Worm (Caenorhabditis elegans) whole organism, L3 larva: ENCODE data around the gene R05A10.6.

Source experiments
- R02D3.7 ChIP-seq: fragments of 150-350 bp; optimal IDR thresholded peaks from 2 replicates; lab custom pipeline; 2014; ENCODE audit warnings: missing biosample characterization, missing genetic modification characterization
- ZK546.5 ChIP-seq: sonication (generic microtip); optimal IDR thresholded peaks from 2 replicates; lab custom pipeline; 2017; ENCODE audit warnings: missing biosample characterization, missing genetic modification characterization
- aly-2 ChIP-seq: fragments of 150-350 bp; optimal IDR thresholded peaks from 2 replicates; lab custom pipeline; 2014; ENCODE audit warnings: missing biosample characterization, missing genetic modification characterization
- ceh-28 ChIP-seq: fragments of 150-350 bp; optimal IDR thresholded peaks from 2 replicates; lab custom pipeline; 2014; ENCODE audit warnings: missing biosample characterization, missing genetic modification reagents, missing genetic modification characterization
- ceh-82 ChIP-seq: fragments of 150-350 bp; optimal IDR thresholded peaks from 2 replicates; lab custom pipeline; 2014; ENCODE audit warnings: missing biosample characterization, missing genetic modification characterization
- ceh-9 ChIP-seq: sonication (generic microtip); optimal IDR thresholded peaks from 2 replicates; lab custom pipeline; 2018; ENCODE audit warnings: missing biosample characterization, missing genetic modification characterization
- daf-12 ChIP-seq: fragments of 150-350 bp; optimal IDR thresholded peaks from 2 replicates; lab custom pipeline; 2014; ENCODE audit warnings: missing biosample characterization, missing genetic modification reagents, missing genetic modification characterization
- egl-27 ChIP-seq: sonication (generic microtip); optimal IDR thresholded peaks from 4 replicates; lab custom pipeline; 2017; ENCODE audit warnings: missing biosample characterization, missing genetic modification reagents, missing genetic modification characterization
- elt-1 ChIP-seq: fragments of 150-350 bp; optimal IDR thresholded peaks from 2 replicates; lab custom pipeline; 2014; ENCODE audit warnings: missing biosample characterization, missing genetic modification characterization
- elt-3 ChIP-seq, 3 experiments: fragments of 150-350 bp in 1 of 3; sonication (generic microtip) in 2 of 3; optimal IDR thresholded peaks; 2 replicates in 2 of 3; 4 replicates in 1 of 3; lab custom pipeline; 2014 to 2017; ENCODE audit warnings: missing biosample characterization in 3 of 3, missing genetic modification characterization in 3 of 3
- eor-1 ChIP-seq, 2 experiments: fragments of 150-350 bp; optimal IDR thresholded peaks; 2 replicates each; lab custom pipeline; 2014 to 2018; ENCODE audit warnings: missing biosample characterization in 2 of 2, missing genetic modification characterization in 2 of 2
- fkh-2 ChIP-seq: fragments of 150-350 bp; optimal IDR thresholded peaks from 2 replicates; lab custom pipeline; 2014; ENCODE audit warnings: missing biosample characterization, missing genetic modification reagents, missing genetic modification characterization
- fos-1 ChIP-seq: fragments of 150-350 bp; optimal IDR thresholded peaks from 2 replicates; lab custom pipeline; 2014; ENCODE audit warnings: missing biosample characterization, missing genetic modification characterization
- jun-1 ChIP-seq: fragments of 150-350 bp; optimal IDR thresholded peaks from 2 replicates; lab custom pipeline; 2014; ENCODE audit warnings: missing biosample characterization, missing genetic modification reagents, missing genetic modification characterization
- lin-15B ChIP-seq: fragments of 150-350 bp; optimal IDR thresholded peaks from 2 replicates; lab custom pipeline; 2014; ENCODE audit warnings: missing biosample characterization, missing genetic modification characterization
- lin-39 ChIP-seq: fragments of 150-350 bp; optimal IDR thresholded peaks from 2 replicates; lab custom pipeline; 2018; ENCODE audit warnings: missing biosample characterization, missing genetic modification reagents, missing genetic modification characterization
- mdl-1 ChIP-seq: fragments of 150-350 bp; optimal IDR thresholded peaks from 2 replicates; lab custom pipeline; 2014; ENCODE audit warnings: missing biosample characterization, missing genetic modification characterization
- mml-1 ChIP-seq: fragments of 150-350 bp; sonication (generic microtip); optimal IDR thresholded peaks from 3 replicates; lab custom pipeline; 2014; ENCODE audit warnings: missing biosample characterization, missing genetic modification characterization
- nfya-1 ChIP-seq: sonication (generic microtip); optimal IDR thresholded peaks from 2 replicates; lab custom pipeline; 2017; ENCODE audit warnings: missing genetic modification characterization, mild to moderate bottlenecking, missing compliant biosample characterization, antibody characterized with exemption, moderate library complexity; ENCODE audit not compliant: insufficient read depth
- nhr-11 ChIP-seq: fragments of 150-350 bp; optimal IDR thresholded peaks from 2 replicates; lab custom pipeline; 2014; ENCODE audit warnings: missing biosample characterization, missing genetic modification characterization
- nhr-23 ChIP-seq: fragments of 150-350 bp; optimal IDR thresholded peaks from 2 replicates; lab custom pipeline; 2014; ENCODE audit warnings: missing biosample characterization, missing genetic modification reagents, missing genetic modification characterization
- nhr-237 ChIP-seq: fragments of 150-350 bp; optimal IDR thresholded peaks from 2 replicates; lab custom pipeline; 2014; ENCODE audit warnings: missing biosample characterization, missing genetic modification characterization
- nhr-25 ChIP-seq: sonication (generic microtip); optimal IDR thresholded peaks from 2 replicates; lab custom pipeline; 2017; ENCODE audit warnings: missing biosample characterization, missing genetic modification characterization
- nhr-43 ChIP-seq: sonication (generic microtip); optimal IDR thresholded peaks from 2 replicates; lab custom pipeline; 2016; ENCODE audit warnings: mild to moderate bottlenecking, missing genetic modification characterization, missing compliant biosample characterization; ENCODE audit not compliant: poor library complexity, severe bottlenecking
- nhr-67 ChIP-seq: fragments of 150-350 bp; optimal IDR thresholded peaks from 2 replicates; lab custom pipeline; 2014; ENCODE audit warnings: missing biosample characterization, missing genetic modification characterization
- nhr-77 ChIP-seq: fragments of 150-350 bp; optimal IDR thresholded peaks from 2 replicates; lab custom pipeline; 2014; ENCODE audit warnings: missing biosample characterization, missing genetic modification characterization
- pha-4 ChIP-seq: fragments of 150-350 bp; optimal IDR thresholded peaks from 2 replicates; lab custom pipeline; 2014; ENCODE audit warnings: missing biosample characterization, missing genetic modification reagents, missing genetic modification characterization
- pqm-1 ChIP-seq: fragments of 150-350 bp; optimal IDR thresholded peaks from 2 replicates; lab custom pipeline; 2017; ENCODE audit warnings: missing biosample characterization, missing genetic modification characterization, inconsistent platforms
- sea-2 ChIP-seq: fragments of 150-350 bp; sonication (generic microtip); optimal IDR thresholded peaks from 4 replicates; lab custom pipeline; 2014; ENCODE audit warnings: missing biosample characterization, missing genetic modification reagents, missing genetic modification characterization
- skn-1 ChIP-seq: fragments of 150-350 bp; optimal IDR thresholded peaks from 2 replicates; lab custom pipeline; 2014; ENCODE audit warnings: missing biosample characterization, missing genetic modification characterization
- snpc-4 ChIP-seq: fragments of 150-350 bp; optimal IDR thresholded peaks from 2 replicates; lab custom pipeline; 2014; ENCODE audit warnings: missing biosample characterization, missing genetic modification characterization
- ztf-11 ChIP-seq: fragments of 150-350 bp; optimal IDR thresholded peaks from 2 replicates; lab custom pipeline; 2014; ENCODE audit warnings: missing biosample characterization, missing genetic modification characterization
- ztf-4 ChIP-seq: fragments of 150-350 bp; optimal IDR thresholded peaks from 2 replicates; lab custom pipeline; 2014; ENCODE audit warnings: missing biosample characterization, missing genetic modification characterization

Gene R05A10.6

DNA sequence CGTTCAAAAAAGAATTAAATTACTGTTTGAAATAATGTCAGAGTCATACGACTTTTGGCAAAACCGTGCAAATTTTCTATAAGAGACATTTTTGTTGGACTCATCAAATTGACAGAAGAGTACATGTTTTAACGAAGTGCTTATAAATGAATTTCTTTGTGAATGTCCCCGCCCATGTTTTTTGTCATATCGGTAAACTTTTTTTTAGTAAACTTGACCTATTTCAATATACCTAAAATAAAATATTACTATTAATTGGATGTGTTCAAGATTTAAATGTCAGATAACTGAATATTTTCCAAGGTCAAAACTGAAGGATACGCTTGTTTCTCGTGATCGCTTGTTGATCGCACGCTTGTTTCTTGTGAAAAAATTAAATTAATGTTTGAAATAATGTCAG lies 7.5 kb upstream of the R05A10.6 start, which contains the start of gene R05A10.8:
R05A10.8 (minus strand) TSS at position 101 of the 400 bp plus-strand sequence.
- TF ChIP-seq daf-12 (tag; lab: Kevin White, UChicago) = no peak
- TF ChIP-seq R02D3.7 (tag; lab: Kevin White, UChicago) = no peak
- TF ChIP-seq nhr-25 (tag; lab: Kevin White, UChicago) = no peak
- no peak for TF ChIP-seq ztf-4 (tag; lab: Kevin White, UChicago)
- TF ChIP-seq mdl-1 = no peak

DNA sequence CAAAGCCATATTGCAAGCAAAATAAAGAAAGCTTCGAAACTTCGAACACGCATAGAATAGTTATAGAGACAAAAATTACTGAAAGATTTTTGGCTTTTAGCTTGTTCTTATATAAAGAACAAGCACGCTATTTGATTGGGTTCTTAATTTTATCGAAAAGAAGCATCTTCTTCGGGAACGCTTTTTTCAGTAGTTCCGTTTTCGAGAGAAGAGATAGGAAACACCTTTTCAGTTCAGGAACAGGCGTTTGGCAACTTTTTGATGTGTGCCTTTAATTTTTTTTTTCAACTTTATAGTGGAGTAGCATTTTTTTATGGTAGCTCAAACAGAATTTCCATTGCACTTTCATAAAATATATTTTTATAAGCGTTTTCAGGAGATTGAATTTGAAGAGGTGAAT lies 2.8 kb upstream of the R05A10.6 start, which contains the start of gene R05A10.7:
R05A10.7 (minus strand) TSS at position 101 of the 400 bp plus-strand sequence.
- TF ChIP-seq nhr-23 (tag; lab: Kevin White, UChicago) (no peak), ztf-11 (tag; lab: Kevin White, UChicago) (no peak), fos-1 (no peak), nhr-237 (tag; lab: Kevin White, UChicago) (no peak), ztf-4 (tag; lab: Kevin White, UChicago) (no peak), ceh-82 (tag; lab: Kevin White, UChicago) (no peak), nhr-67 (no peak), eor-1 (tag; optimal IDR thresholded peaks at IDR 0.05; lab: Kevin White, UChicago) (no peak), fkh-2 (tag; lab: Kevin White, UChicago) (no peak)

DNA sequence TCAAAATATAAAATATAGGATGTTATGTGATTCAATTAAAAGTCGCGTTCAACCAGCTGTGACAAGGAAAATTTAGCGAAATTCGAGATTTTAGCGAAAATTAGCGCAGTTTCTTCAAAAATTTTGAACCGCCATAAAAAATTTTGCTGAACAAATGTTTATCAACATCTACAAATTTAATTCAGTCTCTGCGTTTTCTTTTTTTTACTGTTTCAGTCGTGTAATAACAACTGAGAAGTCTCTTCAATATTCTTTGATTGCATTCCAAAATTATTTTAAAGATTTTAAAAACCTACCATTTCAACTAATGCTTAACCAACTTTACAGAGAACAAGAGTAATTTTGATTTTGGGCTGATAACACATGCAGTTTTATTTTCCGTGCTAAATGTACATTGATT lies 1.5 kb upstream of the R05A10.6 start:
- no peak for TF ChIP-seq ceh-82 (tag; lab: Kevin White, UChicago)
- no peak for TF ChIP-seq nfya-1
- no peak for TF ChIP-seq daf-12 (tag; lab: Kevin White, UChicago)
- TF ChIP-seq eor-1 (tag; optimal IDR thresholded peaks at IDR 0.05; lab: Kevin White, UChicago) = no peak
- TF ChIP-seq ZK546.5 (tag; lab: Kevin White, UChicago) = no peak
- TF ChIP-seq mdl-1 = no peak
- no peak for TF ChIP-seq ceh-28 (tag; lab: Kevin White, UChicago)
- TF ChIP-seq ceh-9 (tag; lab: Kevin White, UChicago) = no peak
- TF ChIP-seq lin-15B = no peak
- no peak for TF ChIP-seq aly-2 (tag; lab: Kevin White, UChicago)
- TF ChIP-seq egl-27 (tag; lab: Kevin White, UChicago) = no peak
- TF ChIP-seq jun-1 (tag; lab: Kevin White, UChicago) = no peak
- TF ChIP-seq lin-39 (tag; lab: Kevin White, UChicago) = no peak
- TF ChIP-seq snpc-4 (tag; lab: Kevin White, UChicago) = no peak

DNA sequence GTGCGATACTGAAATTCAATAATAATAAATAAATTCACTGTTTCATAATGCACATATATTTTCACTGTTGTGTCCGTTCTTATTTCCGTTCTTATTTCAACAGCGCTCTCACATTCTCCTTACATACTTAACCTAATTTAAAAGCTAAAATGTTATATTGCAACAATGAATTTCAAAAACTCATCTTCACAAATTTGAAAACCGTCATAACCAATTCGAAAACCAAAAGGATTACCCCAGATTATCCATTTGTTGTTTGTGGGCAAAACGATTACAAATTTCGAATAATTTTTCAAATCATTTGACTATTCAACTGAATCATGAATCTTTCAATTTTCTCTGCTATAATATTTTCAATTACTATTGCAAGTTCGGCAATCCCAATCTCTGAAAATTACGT lies 6.6 kb downstream of the R05A10.6 start, which contains the start of gene R05A10.4:
R05A10.4 (plus strand) TSS at position 301 of the 400 bp plus-strand sequence.
- TF ChIP-seq elt-3 (tag; optimal IDR thresholded peaks at IDR 0.05; lab: Kevin White, UChicago) (no peak), ztf-4 (tag; lab: Kevin White, UChicago) (no peak), ztf-11 (tag; lab: Kevin White, UChicago) (no peak), skn-1 (tag; lab: Kevin White, UChicago) (no peak), nhr-11 (tag; lab: Kevin White, UChicago) (no peak), nhr-43 (tag; lab: Kevin White, UChicago) (no peak), pqm-1 (tag; lab: Kevin White, UChicago) (no peak), ZK546.5 (tag; lab: Kevin White, UChicago) (no peak), elt-1 (tag; lab: Kevin White, UChicago) (no peak), fkh-2 (tag; lab: Kevin White, UChicago) (no peak), sea-2 (GFP tag; lab: Kevin White, UChicago) (no peak), nhr-77 (tag; lab: Kevin White, UChicago) (no peak), nhr-25 (tag; lab: Kevin White, UChicago) (no peak)

DNA sequence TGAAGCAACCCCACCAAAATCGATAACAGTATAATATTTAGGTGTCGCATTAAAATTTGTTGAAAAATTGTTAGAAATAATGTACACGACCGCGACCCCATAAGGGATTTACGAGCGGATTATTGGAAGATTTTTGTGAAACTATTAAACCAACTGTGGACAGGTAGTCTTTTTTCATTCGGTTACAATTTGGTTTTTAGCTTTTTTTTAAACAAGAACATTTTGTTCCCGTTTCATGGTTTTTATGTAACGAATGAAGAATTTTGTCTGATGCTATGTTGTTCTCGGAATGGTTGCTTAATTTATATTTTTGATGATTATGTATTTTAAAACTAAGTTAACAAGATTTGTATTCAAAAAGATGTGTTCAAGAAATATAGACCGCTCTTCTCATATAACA lies 10.8 kb downstream of the R05A10.6 start, which contains the start of gene R05A10.3:
R05A10.3 (minus strand) TSS at position 101 of the 400 bp plus-strand sequence.
- TF ChIP-seq mml-1 (tag; lab: Kevin White, UChicago) = no peak
- TF ChIP-seq pha-4 (tag; lab: Kevin White, UChicago) = no peak
- TF ChIP-seq snpc-4 (tag; lab: Kevin White, UChicago) = no peak
- TF ChIP-seq pqm-1 (tag; lab: Kevin White, UChicago) = no peak
